Fruit fly (Drosophila melanogaster): Measurements from ENCODE around the gene RSG7.

DNA sequence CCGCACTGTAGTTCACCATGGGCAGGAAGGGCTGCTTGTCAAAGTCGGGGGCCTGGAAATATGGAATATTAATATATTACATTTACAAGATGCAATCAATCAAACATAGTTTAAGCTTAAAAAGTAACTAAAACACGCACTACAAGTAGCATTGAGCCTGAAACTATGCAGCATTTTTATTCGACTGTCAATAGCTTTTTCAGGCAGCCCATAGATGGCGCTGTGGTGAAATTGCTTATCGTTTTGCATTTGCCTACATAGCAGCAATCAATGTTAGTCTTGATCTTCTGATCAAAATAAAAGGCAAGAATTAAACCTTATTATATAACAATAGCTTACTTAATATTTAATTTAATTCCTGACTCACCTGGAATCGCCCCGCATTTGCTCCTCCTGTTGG, 2.3 kb upstream of the RSG7 start:
- no peak for TF ChIP-seq CG8478 (optimal IDR thresholded peaks at IDR 0.05)
- peak; percentile 87 to 88 for TF ChIP-seq CTCF (optimal IDR thresholded peaks at IDR 0.05)
